Worm (Caenorhabditis elegans): ENCODE data around the gene T26H5.14.

The T26H5.14 gene

ce11 chrV:15451421-15451820, 2.5 kb downstream of the T26H5.14 start, which contains the start of gene srw-33:
srw-33 (minus strand) TSS chrV:15451521.
- no peak for TF ChIP-seq zip-4 (GFP tag; optimal IDR thresholded peaks at IDR 0.05)
- no peak for TF ChIP-seq efl-3 (GFP tag; optimal IDR thresholded peaks at IDR 0.05)
- TF ChIP-seq hlh-17 (GFP tag; optimal IDR thresholded peaks at IDR 0.05; ENCODE audit: borderline replicate concordance): no peak

ce11 chrV:15454322-15454721, 5.4 kb downstream of the T26H5.14 start:
- TF ChIP-seq nhr-85 (tag) (peak; percentile 22), nhr-12 (tag; optimal IDR thresholded peaks at IDR 0.05) (no peak)

ce11 chrV:15459088-15459487, 10.1 kb downstream of the T26H5.14 start, which contains the start of gene str-71:
str-71 (minus strand) TSS chrV:15459188.
- TF ChIP-seq unc-30 (tag; optimal IDR thresholded peaks at IDR 0.05) (no peak), fos-1 (tag; optimal IDR thresholded peaks at IDR 0.05) (no peak), unc-62 (GFP tag; optimal IDR thresholded peaks at IDR 0.05) (no peak), nhr-71 (tag; optimal IDR thresholded peaks at IDR 0.05) (no peak), aly-2 (tag; optimal IDR thresholded peaks at IDR 0.05) (no peak), grh-1 (GFP tag; IDR thresholded peaks at IDR 0.05) (no peak), sup-37 (GFP tag; optimal IDR thresholded peaks at IDR 0.05) (no peak), blmp-1 (tag; optimal IDR thresholded peaks at IDR 0.05) (no peak), C34B4.2 (tag; optimal IDR thresholded peaks at IDR 0.05) (no peak), alr-1 (tag; optimal IDR thresholded peaks at IDR 0.05; ENCODE audit: borderline replicate concordance) (no peak), lin-39 (tag; optimal IDR thresholded peaks at IDR 0.05) (no peak), sptf-1 (tag; optimal IDR thresholded peaks at IDR 0.05) (no peak), rnt-1 (tag; optimal IDR thresholded peaks at IDR 0.05) (no peak), irx-1 (tag; optimal IDR thresholded peaks at IDR 0.05) (no peak), nhr-11 (tag; optimal IDR thresholded peaks at IDR 0.05) (no peak), xbp-1 (tag; optimal IDR thresholded peaks at IDR 0.05) (no peak), nhr-19 (GFP tag; conservative IDR thresholded peaks at IDR 0.05) (no peak), pax-3 (tag; optimal IDR thresholded peaks at IDR 0.05) (no peak), fkh-10 (GFP tag; optimal IDR thresholded peaks at IDR 0.05) (no peak)

ce11 chrV:15464402-15464801, 15.4 kb downstream of the T26H5.14 start, which contains the start of gene rocf-1:
rocf-1 (minus strand) TSS chrV:15464502.
- TF ChIP-seq ceh-88 (GFP tag; IDR thresholded peaks at IDR 0.05): no peak

ce11 chrV:15465032-15465727, 16.2 kb downstream of the T26H5.14 start, which contains the start of gene pqn-71:
pqn-71 (plus strand) TSS chrV:15465677.
- no peak for TF ChIP-seq lin-39 (tag; optimal IDR thresholded peaks at IDR 0.05)
- TF ChIP-seq hpl-2 (GFP tag; optimal IDR thresholded peaks at IDR 0.05): peak; percentile 79
- TF ChIP-seq ceh-88 (GFP tag; IDR thresholded peaks at IDR 0.05): 0 out of 2 replicates have a peak, but pooled peaks have one; percentile 43
- TF ChIP-seq ces-1 (GFP tag; optimal IDR thresholded peaks at IDR 0.05): no peak
- peak; percentile 64 for TF ChIP-seq pax-3 (tag; optimal IDR thresholded peaks at IDR 0.05)
- TF ChIP-seq unc-98 (GFP tag; IDR thresholded peaks at IDR 0.05): 0 out of 2 replicates have a peak, but pooled peaks have one; percentile 25
- TF ChIP-seq nhr-85 (tag): peak; percentile 86
- TF ChIP-seq F16B12.6 (tag; optimal IDR thresholded peaks at IDR 0.05): no peak
- TF ChIP-seq skn-1 (tag; optimal IDR thresholded peaks at IDR 0.05): peak; percentile 49
- TF ChIP-seq efl-1 (optimal IDR thresholded peaks at IDR 0.05): peak; percentile 42 to 68
- peak; percentile 42 to 96 for TF ChIP-seq efl-1 (GFP tag; optimal IDR thresholded peaks at IDR 0.05 in 1 of 2)
- TF ChIP-seq dpl-1 (GFP tag; optimal IDR thresholded peaks at IDR 0.05): peak; percentile 39 to 58 (median 48)
- peak in 2 of 6 experiments; percentile 45 to 72 for TF ChIP-seq elt-3 (tag; optimal IDR thresholded peaks at IDR 0.05)
- TF ChIP-seq alr-1 (tag; optimal IDR thresholded peaks at IDR 0.05; ENCODE audit: borderline replicate concordance): no peak
- no peak for TF ChIP-seq nhr-76 (tag; optimal IDR thresholded peaks at IDR 0.05)
- TF ChIP-seq lin-13 (GFP tag; optimal IDR thresholded peaks at IDR 0.05): peak; percentile 54
- no peak for TF ChIP-seq lsy-2 (tag; optimal IDR thresholded peaks at IDR 0.05)
- no peak for TF ChIP-seq aha-1 (tag; optimal IDR thresholded peaks at IDR 0.05)
- TF ChIP-seq isw-1 (GFP tag; IDR thresholded peaks at IDR 0.05): peak; percentile 27
- TF ChIP-seq unc-130 (tag; optimal IDR thresholded peaks at IDR 0.05): no peak
- peak; percentile 56 for TF ChIP-seq rnt-1 (tag; optimal IDR thresholded peaks at IDR 0.05)
- no peak for TF ChIP-seq tlp-1 (tag; optimal IDR thresholded peaks at IDR 0.05)
- TF ChIP-seq dsc-1 (tag; optimal IDR thresholded peaks at IDR 0.05): peak; percentile 79
- no peak for TF ChIP-seq ceh-8 (GFP tag; optimal IDR thresholded peaks at IDR 0.05)
- TF ChIP-seq egl-27 (tag; optimal IDR thresholded peaks at IDR 0.05): no peak
- no peak for TF ChIP-seq nhr-12 (tag; optimal IDR thresholded peaks at IDR 0.05)
- TF ChIP-seq blmp-1 (tag; optimal IDR thresholded peaks at IDR 0.05): peak; percentile 32
